Worm (Caenorhabditis elegans): ENCODE data around the gene ZC302.3.

- TF ChIP-seq tab-1 (GFP tag; IDR thresholded peaks at IDR 0.05) (no peak), klf-2 (GFP tag; conservative IDR thresholded peaks at IDR 0.05) (no peak), cog-1 (tag; optimal IDR thresholded peaks at IDR 0.05) (no peak), ref-1 (GFP tag; conservative IDR thresholded peaks at IDR 0.05) (no peak), med-1 (GFP tag; optimal IDR thresholded peaks at IDR 0.05; ENCODE audit: insufficient read depth) (no peak), T22C8.4 (GFP tag; IDR thresholded peaks at IDR 0.05) (no peak), flt-1 (GFP tag; IDR thresholded peaks at IDR 0.05) (no peak), ztf-23 (GFP tag; IDR thresholded peaks at IDR 0.05) (no peak), ztf-29 (GFP tag; IDR thresholded peaks at IDR 0.05) (no peak)
These were observed 21.4 kb upstream of the ZC302.3 start, which contains the start of gene sre-6 for ce11 chrV:10762695-10763094.

Data from whole organism, midembryonic.